Fruit fly (Drosophila melanogaster): ENCODE data around the gene CG5895.

CG5895 gene

dm6 chr3L:16048086-16048485 is 12.8 kb downstream of the CG5895 start (continued):
- TF ChIP-seq CG11723 (GFP tag; optimal IDR thresholded peaks at IDR 0.05) (peak; percentile 10), pan (optimal IDR thresholded peaks at IDR 0.05) (no peak), pan (GFP tag; optimal IDR thresholded peaks at IDR 0.05 in 1 of 2, IDR thresholded peaks at IDR 0.05 in 1 of 2) (peak in 1 of 2 experiments; percentile 56), CG9215 (GFP tag; IDR thresholded peaks at IDR 0.05) (peak; percentile 39; the same call in 1 of the 2 replicates), BtbVII (GFP tag; optimal IDR thresholded peaks at IDR 0.05) (peak; percentile 51), CG13894 (tag; optimal IDR thresholded peaks at IDR 0.05) (peak; percentile 68), crc (GFP tag; optimal IDR thresholded peaks at IDR 0.05) (peak; percentile 7), CG43689 (GFP tag; IDR thresholded peaks at IDR 0.05) (peak; percentile 48), CG14050 (GFP tag; IDR thresholded peaks at IDR 0.05) (peak; percentile 25; the same call in 1 of the 3 replicates), CG17328 (GFP tag; IDR thresholded peaks at IDR 0.05) (peak; percentile 21; the same call in 1 of the 2 replicates), CG10366 (GFP tag; IDR thresholded peaks at IDR 0.05) (peak; percentile 41), CG13775 (GFP tag; optimal IDR thresholded peaks at IDR 0.05) (peak; percentile 26), wek (GFP tag; optimal IDR thresholded peaks at IDR 0.05) (no peak), CG2875 (GFP tag; optimal IDR thresholded peaks at IDR 0.05) (no peak), scrt (GFP tag; optimal IDR thresholded peaks at IDR 0.05) (peak; percentile 36), CG14441 (GFP tag; IDR thresholded peaks at IDR 0.05) (peak; percentile 75), CG12219 (GFP tag; optimal IDR thresholded peaks at IDR 0.05) (peak; percentile 43), CTCF (GFP tag; optimal IDR thresholded peaks at IDR 0.05) (no peak), mam (GFP tag; optimal IDR thresholded peaks at IDR 0.05) (peak; percentile 19), HmgZ (tag; optimal IDR thresholded peaks at IDR 0.05) (peak; percentile 29), CG12769 (tag; optimal IDR thresholded peaks at IDR 0.05) (peak; percentile 72), fd3F (GFP tag; optimal IDR thresholded peaks at IDR 0.05) (peak; percentile 57), CG17829 (tag; optimal IDR thresholded peaks at IDR 0.05) (peak; percentile 16), nom (GFP tag; optimal IDR thresholded peaks at IDR 0.05) (peak; percentile 61), CG9817 (tag; optimal IDR thresholded peaks at IDR 0.05) (peak; percentile 43), lilli (GFP tag; optimal IDR thresholded peaks at IDR 0.05) (peak; percentile 70), CG8089 (GFP tag; optimal IDR thresholded peaks at IDR 0.05) (peak; percentile 23), Bdp1 (GFP tag; optimal IDR thresholded peaks at IDR 0.05) (peak; percentile 4), CG7357 (GFP tag; IDR thresholded peaks at IDR 0.05) (peak; percentile 34; the same call in 1 of the 3 replicates), Max (GFP tag; optimal IDR thresholded peaks at IDR 0.05) (no peak), ind (GFP tag; optimal IDR thresholded peaks at IDR 0.05) (peak; percentile 56), Chrac-16 (GFP tag; optimal IDR thresholded peaks at IDR 0.05) (peak; percentile 38), Xrp1 (GFP tag; IDR thresholded peaks at IDR 0.05) (peak; percentile 60), fu2 (GFP tag; optimal IDR thresholded peaks at IDR 0.05) (peak; percentile 18), HHEX (GFP tag; optimal IDR thresholded peaks at IDR 0.05) (peak; percentile 46), cad (GFP tag; optimal IDR thresholded peaks at IDR 0.05) (no peak), toy (GFP tag; IDR thresholded peaks at IDR 0.05) (0 out of 2 replicates have a peak, but pooled peaks have one; percentile 6), Ada2b (GFP tag; IDR thresholded peaks at IDR 0.05) (peak; percentile 47), Gug (GFP tag; IDR thresholded peaks at IDR 0.05) (peak; percentile 32; the same call in 1 of the 4 replicates), chif (GFP tag; optimal IDR thresholded peaks at IDR 0.05) (no peak), CG7372 (GFP tag; IDR thresholded peaks at IDR 0.05) (0 out of 2 replicates have a peak, but pooled peaks have one; percentile 38), Atf6 (GFP tag; IDR thresholded peaks at IDR 0.05) (peak; percentile 69), maf-S (GFP tag; optimal IDR thresholded peaks at IDR 0.05) (peak; percentile 8), CG32772 (GFP tag; IDR thresholded peaks at IDR 0.05) (no peak), CG10147 (GFP tag; optimal IDR thresholded peaks at IDR 0.05) (peak; percentile 40), CG12071 (GFP tag; optimal IDR thresholded peaks at IDR 0.05) (peak; percentile 23), luna (GFP tag; optimal IDR thresholded peaks at IDR 0.05) (no peak), tap (tag; optimal IDR thresholded peaks at IDR 0.05) (peak; percentile 7), caup (GFP tag; optimal IDR thresholded peaks at IDR 0.05; ENCODE audit: severe bottlenecking) (peak; percentile 53), CG30431 (GFP tag; optimal IDR thresholded peaks at IDR 0.05) (peak; percentile 20), Bteb2 (GFP tag; optimal IDR thresholded peaks at IDR 0.05) (peak; percentile 52), Hand (GFP tag; optimal IDR thresholded peaks at IDR 0.05) (no peak)
